Fruit fly (Drosophila melanogaster) whole organism, embryonic: Measurements from ENCODE around the gene CG33640.

Source experiments
- Bgb ChIP-seq: fragments of 200-800 bp; sonication (Bioruptor generic); IDR thresholded peaks from 2 replicates; pipeline ENCODE4 v1.3.6; 2022; ENCODE audit warnings: missing biosample characterization, missing genetic modification characterization; ENCODE audit not compliant: partially characterized antibody
- CG10431 ChIP-seq: fragments of 200-800 bp; sonication (Bioruptor generic); optimal IDR thresholded peaks from 3 replicates; lab custom pipeline; 2018; ENCODE audit warnings: missing biosample characterization, mild to moderate bottlenecking, missing genetic modification characterization
- CG10462 ChIP-seq: fragments of 200-800 bp; sonication (Bioruptor generic); optimal IDR thresholded peaks from 2 replicates; lab custom pipeline; 2016; ENCODE audit warnings: missing biosample characterization, missing genetic modification characterization
- CG11504 ChIP-seq: fragments of 200-800 bp; sonication (Bioruptor generic); optimal IDR thresholded peaks from 3 replicates; lab custom pipeline; 2019; ENCODE audit warnings: missing biosample characterization, mild to moderate bottlenecking, missing genetic modification characterization, moderate library complexity
- CG12219 ChIP-seq: fragments of 200-800 bp; sonication (Bioruptor generic); optimal IDR thresholded peaks from 3 replicates; lab custom pipeline; 2018; ENCODE audit warnings: missing biosample characterization, mild to moderate bottlenecking, missing genetic modification characterization
- CG12659 ChIP-seq: fragments of 200-800 bp; sonication (Bioruptor generic); optimal IDR thresholded peaks from 3 replicates; lab custom pipeline; 2017; ENCODE audit warnings: mild to moderate bottlenecking, missing biosample characterization, missing genetic modification reagents, missing genetic modification characterization
- CG13624 ChIP-seq: fragments of 200-800 bp; sonication (Bioruptor generic); optimal IDR thresholded peaks from 2 replicates; lab custom pipeline; 2016; ENCODE audit warnings: missing biosample characterization, missing genetic modification characterization
- CG14710 ChIP-seq: fragments of 200-800 bp; sonication (Bioruptor generic); optimal IDR thresholded peaks from 3 replicates; lab custom pipeline; 2019; ENCODE audit warnings: missing biosample characterization, mild to moderate bottlenecking, missing genetic modification characterization, moderate library complexity
- CG15011 ChIP-seq: fragments of 200-800 bp; sonication (Bioruptor generic); optimal IDR thresholded peaks from 3 replicates; lab custom pipeline; 2018; ENCODE audit warnings: missing biosample characterization, mild to moderate bottlenecking, missing genetic modification characterization
- CG15073 ChIP-seq: fragments of 200-800 bp; sonication (Bioruptor generic); optimal IDR thresholded peaks from 2 replicates; lab custom pipeline; 2016; ENCODE audit warnings: missing biosample characterization, missing genetic modification characterization
- CG16813 ChIP-seq: fragments of 200-800 bp; sonication (Bioruptor generic); IDR thresholded peaks from 3 replicates; pipeline ENCODE4 v1.3.6; 2022; ENCODE audit warnings: missing biosample characterization, missing genetic modification characterization; ENCODE audit not compliant: partially characterized antibody
- CG4360 ChIP-seq: fragments of 200-800 bp; sonication (Bioruptor generic); IDR thresholded peaks from 2 replicates; pipeline ENCODE4 v1.3.6; 2022; ENCODE audit warnings: missing biosample characterization, missing genetic modification characterization
- CG4707 ChIP-seq: fragments of 200-800 bp; sonication (Bioruptor generic); optimal IDR thresholded peaks from 2 replicates; lab custom pipeline; 2018; ENCODE audit warnings: missing biosample characterization, mild to moderate bottlenecking, missing genetic modification characterization, moderate library complexity
- CG5180 ChIP-seq: fragments of 200-800 bp; sonication (Bioruptor generic); optimal IDR thresholded peaks from 3 replicates; lab custom pipeline; 2017; ENCODE audit warnings: missing biosample characterization, missing genetic modification characterization, mild to moderate bottlenecking, moderate library complexity, missing genetic modification reagents
- CG5953 ChIP-seq: fragments of 200-800 bp; sonication (Bioruptor generic); IDR thresholded peaks from 2 replicates; pipeline ENCODE4 v1.3.6; 2022; ENCODE audit warnings: missing biosample characterization, missing genetic modification characterization
- CG6683 ChIP-seq: fragments of 200-800 bp; sonication (Bioruptor generic); optimal IDR thresholded peaks from 2 replicates; lab custom pipeline; 2017; ENCODE audit warnings: missing biosample characterization, mild to moderate bottlenecking, missing genetic modification characterization, missing genetic modification reagents
- CG6854 ChIP-seq: fragments of 200-800 bp; sonication (Bioruptor generic); optimal IDR thresholded peaks from 3 replicates; lab custom pipeline; 2017; ENCODE audit warnings: missing biosample characterization, mild to moderate bottlenecking, missing genetic modification characterization
- CG7786 ChIP-seq: fragments of 200-800 bp; sonication (Bioruptor generic); optimal IDR thresholded peaks from 2 replicates; lab custom pipeline; 2016; ENCODE audit warnings: missing biosample characterization, missing genetic modification characterization
- CG7928 ChIP-seq: fragments of 200-800 bp; sonication (Bioruptor generic); optimal IDR thresholded peaks from 2 replicates; lab custom pipeline; 2017; ENCODE audit warnings: missing biosample characterization, mild to moderate bottlenecking, missing genetic modification characterization
- CG9215 ChIP-seq: fragments of 200-800 bp; sonication (Bioruptor generic); IDR thresholded peaks from 2 replicates; pipeline ENCODE4 v1.3.6; 2022; ENCODE audit warnings: missing biosample characterization, missing genetic modification characterization
- CG9437 ChIP-seq: fragments of 200-800 bp; sonication (Bioruptor generic); optimal IDR thresholded peaks from 2 replicates; lab custom pipeline; 2018; ENCODE audit warnings: missing biosample characterization, mild to moderate bottlenecking, missing genetic modification characterization
- CG9609 ChIP-seq: fragments of 200-800 bp; sonication (Bioruptor generic); optimal IDR thresholded peaks from 3 replicates; lab custom pipeline; 2016; ENCODE audit warnings: missing biosample characterization, missing genetic modification characterization
- Drgx ChIP-seq: fragments of 200-800 bp; sonication (Bioruptor generic); IDR thresholded peaks from 2 replicates; pipeline ENCODE4 v1.3.6; 2022; ENCODE audit warnings: missing biosample characterization, missing genetic modification characterization
- GATAe ChIP-seq: fragments of 200-800 bp; sonication (Bioruptor generic); conservative IDR thresholded peaks from 2 replicates; pipeline ENCODE4 v1.3.6; 2022; ENCODE audit warnings: missing biosample characterization, missing genetic modification characterization
- Lhr ChIP-seq: fragments of 200-800 bp; sonication (Bioruptor generic); optimal IDR thresholded peaks from 3 replicates; lab custom pipeline; 2017; ENCODE audit warnings: mild to moderate bottlenecking, missing biosample characterization, missing genetic modification reagents, missing genetic modification characterization
- Oli ChIP-seq: fragments of 200-800 bp; sonication (Bioruptor generic); optimal IDR thresholded peaks from 2 replicates; lab custom pipeline; 2018; ENCODE audit warnings: missing biosample characterization, mild to moderate bottlenecking, missing genetic modification characterization, moderate library complexity
- Optix ChIP-seq: fragments of 200-800 bp; sonication (Bioruptor generic); IDR thresholded peaks from 3 replicates; pipeline ENCODE4 v1.3.6; 2022; ENCODE audit warnings: missing biosample characterization, missing genetic modification characterization
- Rfx ChIP-seq: fragments of 200-800 bp; sonication (Bioruptor generic); IDR thresholded peaks from 2 replicates; pipeline ENCODE4 v1.3.6; 2022; ENCODE audit warnings: missing biosample characterization, missing genetic modification characterization
- ara ChIP-seq: fragments of 200-800 bp; sonication (Bioruptor generic); IDR thresholded peaks from 2 replicates; pipeline ENCODE4 v1.3.6; 2022; ENCODE audit warnings: missing biosample characterization, missing genetic modification characterization
- az2 ChIP-seq: fragments of 200-800 bp; sonication (Bioruptor generic); optimal IDR thresholded peaks from 3 replicates; lab custom pipeline; 2016; ENCODE audit warnings: missing biosample characterization, missing genetic modification characterization
- bcd ChIP-seq: fragments of 200-800 bp; sonication (Bioruptor generic); optimal IDR thresholded peaks from 2 replicates; lab custom pipeline; 2017; ENCODE audit warnings: missing biosample characterization, mild to moderate bottlenecking, missing genetic modification characterization
- bowl ChIP-seq: fragments of 200-800 bp; sonication (Bioruptor generic); IDR thresholded peaks from 2 replicates; pipeline ENCODE4 v1.3.6; 2022; ENCODE audit warnings: missing biosample characterization, missing genetic modification characterization
- btn ChIP-seq: fragments of 200-800 bp; sonication (Bioruptor generic); optimal IDR thresholded peaks from 2 replicates; lab custom pipeline; 2016; ENCODE audit warnings: missing biosample characterization, missing genetic modification characterization
- cg ChIP-seq: fragments of 200-800 bp; sonication (Bioruptor generic); optimal IDR thresholded peaks from 3 replicates; lab custom pipeline; 2019; ENCODE audit warnings: missing biosample characterization, mild to moderate bottlenecking, missing genetic modification characterization, moderate library complexity
- corto ChIP-seq: fragments of 200-800 bp; sonication (Bioruptor generic); optimal IDR thresholded peaks from 2 replicates; lab custom pipeline; 2016; ENCODE audit warnings: missing biosample characterization, mild to moderate bottlenecking, missing genetic modification characterization, moderate library complexity
- eyg ChIP-seq: fragments of 200-800 bp; sonication (Bioruptor generic); optimal IDR thresholded peaks from 3 replicates; lab custom pipeline; 2016; ENCODE audit warnings: missing biosample characterization, missing genetic modification characterization
- ftz-f1 ChIP-seq: fragments of 200-800 bp; sonication (Bioruptor generic); optimal IDR thresholded peaks from 2 replicates; lab custom pipeline; 2016; ENCODE audit warnings: missing biosample characterization, missing genetic modification characterization
- h ChIP-seq: fragments of >200 bp; optimal IDR thresholded peaks from 2 replicates; lab custom pipeline; 2017
- hb ChIP-seq: fragments of 200-800 bp; sonication (Bioruptor generic); IDR thresholded peaks from 3 replicates; pipeline ENCODE4 v1.3.6; 2022; ENCODE audit warnings: missing biosample characterization, missing genetic modification characterization; ENCODE audit not compliant: partially characterized antibody
- hth ChIP-seq: fragments of >200 bp; optimal IDR thresholded peaks from 2 replicates; lab custom pipeline; 2017; ENCODE audit warnings: inconsistent platforms
- jumu ChIP-seq: fragments of 200-800 bp; sonication (Bioruptor generic); optimal IDR thresholded peaks from 3 replicates; lab custom pipeline; 2016; ENCODE audit warnings: missing biosample characterization, missing genetic modification characterization
- nerfin-1 ChIP-seq: fragments of 200-800 bp; sonication (Bioruptor generic); optimal IDR thresholded peaks from 3 replicates; lab custom pipeline; 2019; ENCODE audit warnings: missing biosample characterization, mild to moderate bottlenecking, missing genetic modification characterization, moderate library complexity
- onecut ChIP-seq: fragments of 200-800 bp; sonication (Bioruptor generic); IDR thresholded peaks from 2 replicates; pipeline ENCODE4 v1.3.6; 2022; ENCODE audit warnings: missing biosample characterization, missing genetic modification characterization
- pfk ChIP-seq: fragments of 200-800 bp; sonication (Bioruptor generic); optimal IDR thresholded peaks from 2 replicates; lab custom pipeline; 2018; ENCODE audit warnings: missing biosample characterization, mild to moderate bottlenecking, missing genetic modification characterization, moderate library complexity
- pros ChIP-seq: fragments of 200-800 bp; sonication (Bioruptor generic); optimal IDR thresholded peaks from 3 replicates; lab custom pipeline; 2019; ENCODE audit warnings: missing biosample characterization, mild to moderate bottlenecking, missing genetic modification characterization, moderate library complexity
- repo ChIP-seq: fragments of 200-800 bp; sonication (Bioruptor generic); optimal IDR thresholded peaks from 2 replicates; lab custom pipeline; 2016; ENCODE audit warnings: missing biosample characterization, missing genetic modification characterization
- sima ChIP-seq: fragments of 200-800 bp; sonication (Bioruptor generic); optimal IDR thresholded peaks from 2 replicates; lab custom pipeline; 2016; ENCODE audit warnings: missing biosample characterization, missing genetic modification characterization
- sna ChIP-seq: fragments of 200-800 bp; sonication (Bioruptor generic); IDR thresholded peaks from 2 replicates; pipeline ENCODE4 v1.3.6; 2022; ENCODE audit warnings: missing biosample characterization, missing genetic modification characterization; ENCODE audit not compliant: partially characterized antibody
- sob ChIP-seq: fragments of 200-800 bp; sonication (Bioruptor generic); IDR thresholded peaks from 2 replicates; pipeline ENCODE4 v1.3.6; 2022; ENCODE audit warnings: missing biosample characterization, missing genetic modification characterization
- trem ChIP-seq: fragments of 200-800 bp; optimal IDR thresholded peaks from 3 replicates; lab custom pipeline; 2019; ENCODE audit warnings: missing biosample characterization, mild to moderate bottlenecking, missing genetic modification characterization, moderate library complexity

CG33640 gene

dm6 chr2L:13514945-13515687 is 12.5 kb upstream of the CG33640 start (continued):
- peak; percentile 58 for TF ChIP-seq nerfin-1 (tag; lab: Kevin White, UChicago)
- TF ChIP-seq CG12219 (GFP tag; lab: Kevin White, UChicago): peak; percentile 80
- TF ChIP-seq CG9437 (GFP tag; lab: Kevin White, UChicago): peak; percentile 52
- no peak for TF ChIP-seq ftz-f1 (GFP tag; lab: Kevin White, UChicago)
- no peak for TF ChIP-seq Lhr
- TF ChIP-seq CG15011 (GFP tag; lab: Kevin White, UChicago): peak; percentile 69
- peak; percentile 50 for TF ChIP-seq onecut (GFP tag; lab: Robert Waterston, UW)
- peak; percentile 46 for TF ChIP-seq Drgx
- TF ChIP-seq CG5953 (GFP tag; lab: Robert Waterston, UW): no peak
- TF ChIP-seq CG7928 (GFP tag; lab: Kevin White, UChicago): no peak
- TF ChIP-seq corto (GFP tag; lab: Kevin White, UChicago): no peak
- TF ChIP-seq Oli: peak; percentile 70
- TF ChIP-seq btn (GFP tag; lab: Kevin White, UChicago): peak; percentile 64
- TF ChIP-seq Optix (GFP tag; lab: Robert Waterston, UW): peak; percentile 48; the same call in 1 of the 3 replicates
- no peak for TF ChIP-seq CG6683
- TF ChIP-seq CG4707 (GFP tag; lab: Kevin White, UChicago): no peak
- peak; percentile 52 for TF ChIP-seq CG9609 (GFP tag; lab: Kevin White, UChicago)
- TF ChIP-seq cg (GFP tag; lab: Kevin White, UChicago): no peak
- TF ChIP-seq Bgb: no peak
- TF ChIP-seq bowl (GFP tag; lab: Robert Waterston, UW): peak; percentile 52; the same call in 1 of the 2 replicates
- TF ChIP-seq az2: peak; percentile 78
- TF ChIP-seq GATAe (GFP tag; lab: Robert Waterston, UW): peak; percentile 17; the same call in 1 of the 2 replicates
- TF ChIP-seq CG9215 (GFP tag; lab: Robert Waterston, UW): peak; percentile 51; the same call in 1 of the 2 replicates
- no peak for TF ChIP-seq pfk (GFP tag; lab: Kevin White, UChicago)
- TF ChIP-seq repo: peak; percentile 53
- no peak for TF ChIP-seq hth (lab: Kevin White, UChicago)
- TF ChIP-seq CG15073 (GFP tag; lab: Kevin White, UChicago): no peak
- peak; percentile 83 for TF ChIP-seq jumu
- TF ChIP-seq ara: peak; percentile 64; the same call in 1 of the 2 replicates
- peak; percentile 62 for TF ChIP-seq CG5180
- peak; percentile 42 for TF ChIP-seq sob (GFP tag; lab: Robert Waterston, UW)
- no peak for TF ChIP-seq CG4360 (GFP tag; lab: Robert Waterston, UW)
- peak; percentile 83 for TF ChIP-seq sima (GFP tag; lab: Kevin White, UChicago)
- peak; percentile 58 for TF ChIP-seq CG14710 (tag; lab: Kevin White, UChicago)
- TF ChIP-seq Rfx (GFP tag; lab: Robert Waterston, UW): peak; percentile 79
- TF ChIP-seq CG11504 (tag; lab: Kevin White, UChicago): peak; percentile 90
- no peak for TF ChIP-seq pros
- no peak for TF ChIP-seq CG16813 (GFP tag; lab: Robert Waterston, UW)
- TF ChIP-seq CG13624 (GFP tag; lab: Kevin White, UChicago): peak; percentile 90
- TF ChIP-seq CG10462 (GFP tag; lab: Kevin White, UChicago): no peak
- TF ChIP-seq CG7786: peak; percentile 50
- TF ChIP-seq hb (GFP tag; lab: Robert Waterston, UW): no peak
- TF ChIP-seq h: no peak
- peak; percentile 49 for TF ChIP-seq trem (tag; lab: Kevin White, UChicago)
- no peak for TF ChIP-seq CG10431 (GFP tag; lab: Kevin White, UChicago)
- peak; percentile 69 for TF ChIP-seq eyg (GFP tag; lab: Kevin White, UChicago)
- TF ChIP-seq bcd (GFP tag; lab: Kevin White, UChicago): peak; percentile 79
- TF ChIP-seq CG6854 (GFP tag; lab: Kevin White, UChicago): no peak
- TF ChIP-seq CG12659: peak; percentile 43
- TF ChIP-seq sna: no peak
